Worm (Caenorhabditis elegans): ENCODE measurements around the gene R08F11.1.

Gene R08F11.1

DNA sequence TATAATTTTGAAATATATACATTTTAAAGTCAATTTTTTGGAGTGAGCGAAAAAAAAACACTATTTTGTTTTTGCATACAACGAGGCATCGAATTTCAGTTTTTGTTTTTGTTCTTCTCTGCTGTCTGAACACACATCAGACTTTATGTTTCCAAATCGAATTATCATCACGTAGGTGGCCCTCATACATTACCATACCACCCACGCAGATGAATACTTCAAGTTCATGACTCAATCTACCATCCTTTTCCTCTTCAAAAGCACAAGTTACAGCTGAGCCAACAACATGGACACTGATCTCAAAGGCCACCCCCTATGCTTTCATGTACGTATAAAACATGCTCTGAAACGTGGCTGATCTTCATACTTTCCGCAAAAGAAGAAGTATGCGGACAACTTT is 5.8 kb upstream of the R08F11.1 start, which contains the start of gene R08F11.7:
Gene R08F11.7, plus strand, starts transcription at position 301 of the 400 bp plus-strand sequence.
- TF ChIP-seq flt-1 (GFP tag; IDR thresholded peaks at IDR 0.05) (no peak), ztf-23 (GFP tag; IDR thresholded peaks at IDR 0.05) (no peak), klf-2 (GFP tag; conservative IDR thresholded peaks at IDR 0.05) (no peak), tab-1 (GFP tag; IDR thresholded peaks at IDR 0.05) (no peak), ref-1 (GFP tag; conservative IDR thresholded peaks at IDR 0.05) (no peak), med-1 (GFP tag; optimal IDR thresholded peaks at IDR 0.05; ENCODE audit: insufficient read depth) (no peak)

DNA sequence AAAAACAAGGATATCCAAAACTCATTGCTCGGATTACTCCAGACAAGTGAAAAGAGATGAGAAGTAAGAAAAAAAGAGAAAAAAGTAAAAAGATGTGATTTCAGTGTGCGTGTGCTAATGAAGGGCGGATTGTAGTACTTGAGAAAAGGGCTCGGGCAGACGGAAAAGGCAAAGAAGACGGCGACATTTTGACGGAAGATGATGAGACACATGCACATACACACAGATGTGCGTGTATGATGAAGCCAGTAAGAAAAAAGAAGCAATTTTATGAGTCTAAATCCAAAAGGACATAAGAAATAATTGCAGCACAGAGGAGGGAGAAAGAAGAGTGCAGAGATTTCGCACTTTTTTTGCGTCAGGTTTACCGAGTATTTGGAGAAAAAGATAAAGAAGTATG is 4.5 kb upstream of the R08F11.1 start:
- TF ChIP-seq med-1 (GFP tag; optimal IDR thresholded peaks at IDR 0.05; ENCODE audit: insufficient read depth) (no peak), flt-1 (GFP tag; IDR thresholded peaks at IDR 0.05) (no peak), cog-1 (tag; optimal IDR thresholded peaks at IDR 0.05) (no peak), ztf-29 (GFP tag; IDR thresholded peaks at IDR 0.05) (no peak), klf-2 (GFP tag; conservative IDR thresholded peaks at IDR 0.05) (no peak), T22C8.4 (GFP tag; IDR thresholded peaks at IDR 0.05) (no peak), ztf-23 (GFP tag; IDR thresholded peaks at IDR 0.05) (no peak), ref-1 (GFP tag; conservative IDR thresholded peaks at IDR 0.05) (no peak), tab-1 (GFP tag; IDR thresholded peaks at IDR 0.05) (no peak)

- TF ChIP-seq tab-1 (GFP tag; IDR thresholded peaks at IDR 0.05), result no peak
- TF ChIP-seq ztf-29 (GFP tag; IDR thresholded peaks at IDR 0.05), result no peak
- TF ChIP-seq ref-1 (GFP tag; conservative IDR thresholded peaks at IDR 0.05), result no peak
- TF ChIP-seq T22C8.4 (GFP tag; IDR thresholded peaks at IDR 0.05), result no peak
- TF ChIP-seq cog-1 (tag; optimal IDR thresholded peaks at IDR 0.05), result no peak
- TF ChIP-seq klf-2 (GFP tag; conservative IDR thresholded peaks at IDR 0.05), result no peak
- no peak for TF ChIP-seq ztf-23 (GFP tag; IDR thresholded peaks at IDR 0.05)
- no peak for TF ChIP-seq med-1 (GFP tag; optimal IDR thresholded peaks at IDR 0.05; ENCODE audit: insufficient read depth)
- no peak for TF ChIP-seq flt-1 (GFP tag; IDR thresholded peaks at IDR 0.05)
Observed at ce11 chrV:3776946-3777345, 7.1 kb downstream of the R08F11.1 start.

DNA sequence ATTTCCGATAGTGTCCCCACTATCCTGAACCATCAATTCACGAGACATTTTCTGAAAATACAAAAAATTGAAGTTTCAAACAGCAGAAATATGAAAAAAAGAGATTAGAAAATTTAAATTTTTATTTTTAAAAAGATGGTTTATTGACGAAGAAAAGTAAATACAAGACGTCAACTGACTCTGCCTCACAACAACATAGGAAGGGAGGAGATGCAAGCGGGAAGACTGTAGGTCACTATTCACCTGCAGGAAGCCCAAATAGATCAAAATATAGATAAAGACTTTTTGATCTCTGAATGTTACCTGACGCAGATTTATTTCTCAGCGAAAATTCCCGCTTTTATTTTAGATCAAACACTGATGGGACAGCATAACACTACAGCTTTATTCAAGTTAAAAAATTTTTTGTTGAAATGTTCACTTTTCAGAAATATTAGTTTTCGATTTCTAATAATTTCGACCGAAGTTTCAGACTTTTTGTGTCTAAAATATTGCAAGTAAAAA is 7.9 kb downstream of the R08F11.1 start, which contains the start of gene cysl-3:
Gene cysl-3, minus strand, starts transcription at position 51 of the 504 bp plus-strand sequence.
- TF ChIP-seq tab-1 (GFP tag; IDR thresholded peaks at IDR 0.05) (no peak), ref-1 (GFP tag; conservative IDR thresholded peaks at IDR 0.05) (no peak), med-1 (GFP tag; optimal IDR thresholded peaks at IDR 0.05; ENCODE audit: insufficient read depth) (no peak), ztf-29 (GFP tag; IDR thresholded peaks at IDR 0.05) (no peak), T22C8.4 (GFP tag; IDR thresholded peaks at IDR 0.05) (no peak), cog-1 (tag; optimal IDR thresholded peaks at IDR 0.05) (no peak), flt-1 (GFP tag; IDR thresholded peaks at IDR 0.05) (no peak), ztf-23 (GFP tag; IDR thresholded peaks at IDR 0.05) (no peak)

ce11 chrV:3774653-3775052 is 9.4 kb downstream of the R08F11.1 start:
- no peak for TF ChIP-seq cog-1 (tag; optimal IDR thresholded peaks at IDR 0.05)
- no peak for TF ChIP-seq klf-2 (GFP tag; conservative IDR thresholded peaks at IDR 0.05)
- TF ChIP-seq ztf-29 (GFP tag; IDR thresholded peaks at IDR 0.05), result no peak
- TF ChIP-seq med-1 (GFP tag; optimal IDR thresholded peaks at IDR 0.05; ENCODE audit: insufficient read depth), result no peak

DNA sequence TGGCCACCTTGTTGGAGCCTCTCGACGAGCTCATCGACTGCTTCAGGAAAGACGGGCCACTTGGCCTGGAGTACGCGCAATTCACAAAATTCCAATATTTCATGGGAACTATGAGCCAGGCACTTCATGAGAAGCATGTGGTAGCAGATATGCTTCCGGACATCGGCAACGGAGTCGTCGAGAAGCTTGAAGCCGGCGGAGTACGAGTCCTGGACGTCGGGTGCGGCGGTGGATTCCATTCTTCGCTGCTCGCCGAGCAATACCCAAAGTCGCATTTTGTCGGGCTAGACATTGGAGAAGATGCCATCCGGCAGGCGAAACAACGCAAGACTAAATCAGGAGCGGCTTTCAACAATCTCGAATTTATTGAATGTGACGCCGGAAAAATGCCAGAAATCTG is 10.4 kb downstream of the R08F11.1 start:
- no peak for TF ChIP-seq klf-2 (GFP tag; conservative IDR thresholded peaks at IDR 0.05)
- TF ChIP-seq tab-1 (GFP tag; IDR thresholded peaks at IDR 0.05), result no peak
- no peak for TF ChIP-seq ztf-29 (GFP tag; IDR thresholded peaks at IDR 0.05)

DNA sequence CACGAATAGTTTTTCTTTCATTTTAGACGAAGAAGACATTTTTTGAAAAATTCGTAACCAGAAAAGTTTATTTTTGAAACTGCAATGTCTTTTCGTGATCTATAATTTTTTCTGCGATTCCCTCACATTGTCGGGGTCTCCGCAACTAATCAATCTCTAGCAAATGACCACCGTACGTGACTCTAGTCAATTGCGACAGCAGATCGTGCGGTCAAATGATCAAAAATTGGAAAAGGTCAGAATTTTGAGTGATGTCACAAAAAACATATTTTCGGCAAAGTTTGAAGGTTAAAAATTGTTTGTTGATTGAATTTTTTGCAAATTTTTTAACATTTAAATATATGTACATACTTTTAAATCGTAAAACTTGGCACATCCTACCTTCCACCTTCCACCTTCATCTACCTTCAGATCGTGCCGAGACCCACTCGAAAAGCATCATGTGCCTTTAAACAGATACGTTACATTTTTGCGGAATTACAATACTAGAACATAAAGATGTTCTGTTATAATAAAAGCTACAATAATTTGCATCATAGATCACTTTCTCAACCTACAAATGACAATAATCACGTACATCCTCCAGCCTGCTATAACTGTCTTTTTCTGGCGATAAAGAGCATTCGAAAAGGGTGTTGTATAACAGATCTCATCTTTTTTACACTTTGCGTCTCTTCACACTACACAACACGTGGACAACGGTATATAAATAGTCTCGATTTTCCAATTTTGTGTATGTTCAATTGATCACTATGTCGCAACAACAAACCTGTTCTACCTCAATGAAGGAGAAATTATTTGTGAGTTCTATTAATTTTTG is 12.4 kb downstream of the R08F11.1 start, which contains the start of the genes R08E5.1 and rips-1:
Gene R08E5.1, minus strand, starts transcription at position 82 of the 820 bp plus-strand sequence.
Gene rips-1, plus strand, starts transcription at position 585 of the 820 bp plus-strand sequence.
- no peak for TF ChIP-seq ztf-29 (GFP tag; IDR thresholded peaks at IDR 0.05)
- TF ChIP-seq T22C8.4 (GFP tag; IDR thresholded peaks at IDR 0.05), result no peak
- no peak for TF ChIP-seq cog-1 (tag; optimal IDR thresholded peaks at IDR 0.05)
- TF ChIP-seq med-1 (GFP tag; optimal IDR thresholded peaks at IDR 0.05; ENCODE audit: insufficient read depth), result no peak
- no peak for TF ChIP-seq tab-1 (GFP tag; IDR thresholded peaks at IDR 0.05)
- TF ChIP-seq ztf-23 (GFP tag; IDR thresholded peaks at IDR 0.05), result no peak
- no peak for TF ChIP-seq ref-1 (GFP tag; conservative IDR thresholded peaks at IDR 0.05)
- TF ChIP-seq klf-2 (GFP tag; conservative IDR thresholded peaks at IDR 0.05), result no peak

DNA sequence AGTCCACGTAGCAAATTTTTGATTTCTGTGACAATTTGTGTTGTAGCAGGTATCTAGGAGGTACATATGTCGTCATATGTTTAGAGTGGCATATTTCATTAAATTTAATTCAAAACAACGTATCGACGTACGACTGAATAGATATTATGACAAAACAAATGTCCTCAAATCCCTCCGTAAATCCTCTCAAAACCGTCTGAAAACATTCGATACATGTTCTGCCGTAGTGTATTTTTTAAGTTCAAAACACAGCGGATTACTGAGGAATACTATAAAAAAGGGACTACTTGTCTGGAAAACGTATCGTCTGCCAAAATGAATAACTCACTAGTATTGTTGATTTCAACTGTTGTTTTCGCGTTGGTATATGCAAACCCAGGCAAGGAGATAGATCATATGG is 15.7 kb downstream of the R08F11.1 start, which contains the start of gene R08E5.4:
Gene R08E5.4, plus strand, starts transcription at position 301 of the 400 bp plus-strand sequence.
- TF ChIP-seq cog-1 (tag; optimal IDR thresholded peaks at IDR 0.05) (no peak), flt-1 (GFP tag; IDR thresholded peaks at IDR 0.05) (no peak), ztf-29 (GFP tag; IDR thresholded peaks at IDR 0.05) (no peak), ref-1 (GFP tag; conservative IDR thresholded peaks at IDR 0.05) (no peak), ztf-23 (GFP tag; IDR thresholded peaks at IDR 0.05) (no peak), med-1 (GFP tag; optimal IDR thresholded peaks at IDR 0.05; ENCODE audit: insufficient read depth) (no peak), T22C8.4 (GFP tag; IDR thresholded peaks at IDR 0.05) (no peak), klf-2 (GFP tag; conservative IDR thresholded peaks at IDR 0.05) (no peak), tab-1 (GFP tag; IDR thresholded peaks at IDR 0.05) (no peak)

DNA sequence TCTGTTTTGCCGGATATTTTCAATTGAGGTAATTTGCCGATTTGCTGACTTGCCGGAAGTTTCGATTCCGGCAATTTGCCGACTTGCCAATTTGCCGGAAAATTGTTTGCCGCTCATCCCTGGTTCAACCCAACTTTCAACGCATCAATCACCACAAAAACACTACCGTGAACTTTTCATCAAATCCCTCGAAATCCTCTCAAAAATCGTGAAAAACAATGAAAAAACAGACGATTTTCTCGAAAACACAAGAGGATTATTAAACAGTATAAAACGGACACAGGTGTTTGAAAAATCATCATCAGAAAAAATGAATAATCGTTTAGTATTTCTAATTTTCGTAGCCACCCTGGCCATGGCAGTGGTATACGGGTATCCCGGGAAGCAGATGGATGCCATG is 17.1 kb downstream of the R08F11.1 start, which contains the start of gene Y39H10A.1:
Gene Y39H10A.1, plus strand, starts transcription at position 301 of the 400 bp plus-strand sequence.
- TF ChIP-seq klf-2 (GFP tag; conservative IDR thresholded peaks at IDR 0.05), result no peak

ce11 chrV:3761829-3762228 is 22.2 kb downstream of the R08F11.1 start:
- TF ChIP-seq med-1 (GFP tag; optimal IDR thresholded peaks at IDR 0.05; ENCODE audit: insufficient read depth), result no peak
- TF ChIP-seq flt-1 (GFP tag; IDR thresholded peaks at IDR 0.05), result no peak
- no peak for TF ChIP-seq T22C8.4 (GFP tag; IDR thresholded peaks at IDR 0.05)
- no peak for TF ChIP-seq klf-2 (GFP tag; conservative IDR thresholded peaks at IDR 0.05)
- TF ChIP-seq ref-1 (GFP tag; conservative IDR thresholded peaks at IDR 0.05), result no peak
- no peak for TF ChIP-seq tab-1 (GFP tag; IDR thresholded peaks at IDR 0.05)
- no peak for TF ChIP-seq cog-1 (tag; optimal IDR thresholded peaks at IDR 0.05)
- TF ChIP-seq ztf-23 (GFP tag; IDR thresholded peaks at IDR 0.05), result no peak
- TF ChIP-seq ztf-29 (GFP tag; IDR thresholded peaks at IDR 0.05), result no peak
